Fruit fly (Drosophila melanogaster): ENCODE data around the gene pug.

pug gene

dm6 chr3R:10696371-10696777, at the start of gene pug, which contains the start of the genes CG14683 and CG46459:
TSS of gene pug (plus strand) at chr3R:10696534.
TSS of gene CG14683 (plus strand) at chr3R:10696647.
TSS of gene CG46459 (plus strand) at chr3R:10696647.
- no peak for TF ChIP-seq dac (GFP tag; optimal IDR thresholded peaks at IDR 0.05)
- peak; percentile 18 for TF ChIP-seq vri (GFP tag; optimal IDR thresholded peaks at IDR 0.05)
- TF ChIP-seq dsx (GFP tag; optimal IDR thresholded peaks at IDR 0.05; ENCODE audit: poor library complexity, severe bottlenecking) = peak; percentile 2
- TF ChIP-seq Eip78C (GFP tag) = no peak
- TF ChIP-seq lz (GFP tag; optimal IDR thresholded peaks at IDR 0.05) = peak; percentile 34
- no peak for TF ChIP-seq CG10669 (GFP tag; optimal IDR thresholded peaks at IDR 0.05)
- no peak for TF ChIP-seq CG10631 (GFP tag; optimal IDR thresholded peaks at IDR 0.05)
- TF ChIP-seq CG11902 (GFP tag; optimal IDR thresholded peaks at IDR 0.05) = no peak
- no peak for TF ChIP-seq Smox (GFP tag; optimal IDR thresholded peaks at IDR 0.05)
- TF ChIP-seq CG15336 (GFP tag; IDR thresholded peaks at IDR 0.05) = no peak
- no peak for TF ChIP-seq CG6163 (GFP tag; IDR thresholded peaks at IDR 0.05)
- peak; percentile 47 for TF ChIP-seq achi (GFP tag; optimal IDR thresholded peaks at IDR 0.05)
- TF ChIP-seq net (GFP tag; optimal IDR thresholded peaks at IDR 0.05) = no peak
- peak; percentile 13 for TF ChIP-seq cyc (GFP tag; optimal IDR thresholded peaks at IDR 0.05)
- no peak for TF ChIP-seq CG32006 (GFP tag; optimal IDR thresholded peaks at IDR 0.05)
- no peak for TF ChIP-seq salr (GFP tag; optimal IDR thresholded peaks at IDR 0.05)
- no peak for TF ChIP-seq ss (GFP tag; optimal IDR thresholded peaks at IDR 0.05)
- TF ChIP-seq CG3919 (GFP tag; optimal IDR thresholded peaks at IDR 0.05) = no peak
- TF ChIP-seq CG8632 (GFP tag; optimal IDR thresholded peaks at IDR 0.05) = no peak
- no peak for TF ChIP-seq Sox15 (GFP tag; optimal IDR thresholded peaks at IDR 0.05)
- TF ChIP-seq esn (GFP tag; optimal IDR thresholded peaks at IDR 0.05) = peak; percentile 58
- TF ChIP-seq Met (GFP tag; optimal IDR thresholded peaks at IDR 0.05) = no peak
- TF ChIP-seq CG7368 (GFP tag; optimal IDR thresholded peaks at IDR 0.05) = no peak
- no peak for TF ChIP-seq eg (GFP tag; IDR thresholded peaks at IDR 0.05)
- no peak for TF ChIP-seq CG6792 (GFP tag; optimal IDR thresholded peaks at IDR 0.05)
- TF ChIP-seq Ets21C (GFP tag; optimal IDR thresholded peaks at IDR 0.05) = peak; percentile 31
- peak; percentile 65 for TF ChIP-seq svp (GFP tag)
- peak; percentile 12 for TF ChIP-seq Eip75B (GFP tag; optimal IDR thresholded peaks at IDR 0.05)
- peak; percentile 57 for TF ChIP-seq fkh (GFP tag; optimal IDR thresholded peaks at IDR 0.05)
- TF ChIP-seq fd59A (GFP tag; optimal IDR thresholded peaks at IDR 0.05) = no peak
- TF ChIP-seq CG6808 (GFP tag; optimal IDR thresholded peaks at IDR 0.05) = no peak
- no peak for TF ChIP-seq acj6 (GFP tag; optimal IDR thresholded peaks at IDR 0.05)
- TF ChIP-seq Sox14 (GFP tag; optimal IDR thresholded peaks at IDR 0.05) = no peak
- peak; percentile 32 for TF ChIP-seq CG31627 (GFP tag; optimal IDR thresholded peaks at IDR 0.05)
- TF ChIP-seq CG8319 (GFP tag; optimal IDR thresholded peaks at IDR 0.05) = no peak
- no peak for TF ChIP-seq Sox102F (GFP tag; optimal IDR thresholded peaks at IDR 0.05)

dm6 chr3R:10647171-10647570, 49.2 kb upstream of the pug start:
- TF ChIP-seq topi (GFP tag; optimal IDR thresholded peaks at IDR 0.05) (no peak), CG4318 (GFP tag; optimal IDR thresholded peaks at IDR 0.05) (no peak), CG10631 (GFP tag; optimal IDR thresholded peaks at IDR 0.05) (no peak), esn (GFP tag; optimal IDR thresholded peaks at IDR 0.05) (no peak), CG6163 (GFP tag; IDR thresholded peaks at IDR 0.05) (no peak), CG6808 (GFP tag; optimal IDR thresholded peaks at IDR 0.05) (no peak), Gug (GFP tag; IDR thresholded peaks at IDR 0.05) (no peak), achi (GFP tag; optimal IDR thresholded peaks at IDR 0.05) (no peak), CG7368 (GFP tag; optimal IDR thresholded peaks at IDR 0.05) (no peak), CG8119 (GFP tag; IDR thresholded peaks at IDR 0.05) (no peak)
